Worm (Caenorhabditis elegans): ENCODE results near the gene C04C11.1.

Gene C04C11.1

DNA sequence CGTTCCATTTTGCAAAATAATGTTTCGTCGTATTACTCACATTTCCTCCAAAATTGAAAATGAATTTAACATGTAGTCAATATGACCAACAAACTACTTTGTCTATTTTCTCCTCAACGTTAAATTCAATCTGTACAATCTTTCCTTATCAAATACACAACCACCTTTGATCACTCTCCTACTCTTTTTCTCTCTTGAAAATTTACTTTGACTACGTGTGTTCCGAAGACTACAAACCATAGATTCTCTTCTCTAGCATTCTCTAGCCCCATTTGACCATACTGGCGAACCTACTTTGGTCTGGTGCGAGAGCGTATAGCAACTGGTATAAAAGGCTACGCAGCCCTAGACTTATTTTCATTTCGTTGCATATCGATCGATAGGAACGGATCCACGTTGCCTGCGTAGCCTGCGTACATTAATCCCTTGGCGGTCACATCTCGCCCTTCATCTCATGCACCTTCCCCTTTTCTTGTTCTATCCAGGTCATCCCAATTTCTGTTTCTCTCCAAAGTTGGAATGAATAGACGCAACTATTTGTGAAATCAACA is 20.1 kb upstream of the C04C11.1 start:
- TF ChIP-seq klf-2 (GFP tag; conservative IDR thresholded peaks at IDR 0.05) (0 out of 2 replicates have a peak, but pooled peaks have one; percentile 39), T22C8.4 (GFP tag; IDR thresholded peaks at IDR 0.05) (0 out of 2 replicates have a peak, but pooled peaks have one; percentile 28), ref-1 (GFP tag; conservative IDR thresholded peaks at IDR 0.05) (no peak)

ce11 chrX:14001494-14001974 is 18.9 kb upstream of the C04C11.1 start, which contains the start of gene cytb-5.1:
TSS of gene cytb-5.1 (plus strand) at chrX:14001924.
- TF ChIP-seq tab-1 (GFP tag; IDR thresholded peaks at IDR 0.05) (no peak), cog-1 (tag; optimal IDR thresholded peaks at IDR 0.05) (no peak), ztf-23 (GFP tag; IDR thresholded peaks at IDR 0.05) (no peak), ztf-29 (GFP tag; IDR thresholded peaks at IDR 0.05) (no peak), klf-2 (GFP tag; conservative IDR thresholded peaks at IDR 0.05) (no peak), med-1 (GFP tag; optimal IDR thresholded peaks at IDR 0.05; ENCODE audit: insufficient read depth) (no peak), T22C8.4 (GFP tag; IDR thresholded peaks at IDR 0.05) (no peak), flt-1 (GFP tag; IDR thresholded peaks at IDR 0.05) (no peak), ref-1 (GFP tag; conservative IDR thresholded peaks at IDR 0.05) (no peak)

DNA sequence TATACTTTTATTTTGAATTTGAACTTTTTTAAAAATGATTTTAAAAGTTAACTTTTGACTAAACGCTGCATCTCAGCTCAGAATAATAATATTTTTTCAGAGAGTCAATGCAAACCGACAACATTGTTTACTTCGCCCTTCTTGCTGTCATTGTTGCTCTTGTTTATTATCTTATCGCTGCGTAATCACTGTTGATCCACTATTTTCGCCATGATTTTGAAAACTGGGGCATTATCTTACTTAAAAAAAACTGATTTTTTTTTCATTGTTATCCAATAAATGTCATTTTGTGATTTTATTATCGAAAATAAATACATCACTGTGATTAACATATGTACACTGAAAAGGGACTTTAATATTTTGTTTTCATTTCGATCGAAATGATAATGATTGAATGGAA is 17.7 kb upstream of the C04C11.1 start:
- TF ChIP-seq tab-1 (GFP tag; IDR thresholded peaks at IDR 0.05) (no peak), med-1 (GFP tag; optimal IDR thresholded peaks at IDR 0.05; ENCODE audit: insufficient read depth) (no peak), klf-2 (GFP tag; conservative IDR thresholded peaks at IDR 0.05) (no peak), cog-1 (tag; optimal IDR thresholded peaks at IDR 0.05) (no peak), T22C8.4 (GFP tag; IDR thresholded peaks at IDR 0.05) (no peak), ztf-23 (GFP tag; IDR thresholded peaks at IDR 0.05) (no peak), flt-1 (GFP tag; IDR thresholded peaks at IDR 0.05) (no peak), ztf-29 (GFP tag; IDR thresholded peaks at IDR 0.05) (no peak), ref-1 (GFP tag; conservative IDR thresholded peaks at IDR 0.05) (no peak)

DNA sequence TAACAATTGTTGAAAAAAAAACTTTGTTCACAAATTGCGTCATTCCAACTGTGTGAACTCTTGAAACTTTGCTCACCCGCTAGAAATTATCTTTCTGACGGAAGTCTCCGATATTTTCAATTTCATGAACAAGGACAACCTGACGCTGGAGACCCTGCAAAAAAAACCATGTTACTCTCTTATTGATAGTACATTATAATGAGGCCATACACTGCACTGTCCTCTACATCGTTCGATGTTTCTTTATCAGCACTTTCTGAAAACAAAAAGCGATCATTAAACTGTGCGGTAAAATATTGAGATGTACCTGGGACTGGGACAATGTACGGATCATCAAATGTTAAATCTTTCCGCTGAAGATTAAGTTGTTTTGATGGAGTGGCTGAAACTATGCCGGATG is 16.9 kb upstream of the C04C11.1 start:
- TF ChIP-seq flt-1 (GFP tag; IDR thresholded peaks at IDR 0.05) (no peak), cog-1 (tag; optimal IDR thresholded peaks at IDR 0.05) (no peak), ztf-29 (GFP tag; IDR thresholded peaks at IDR 0.05) (no peak), tab-1 (GFP tag; IDR thresholded peaks at IDR 0.05) (no peak), med-1 (GFP tag; optimal IDR thresholded peaks at IDR 0.05; ENCODE audit: insufficient read depth) (no peak), ref-1 (GFP tag; conservative IDR thresholded peaks at IDR 0.05) (no peak), ztf-23 (GFP tag; IDR thresholded peaks at IDR 0.05) (no peak)

ce11 chrX:14008130-14008529 is 12.3 kb upstream of the C04C11.1 start:
- no peak for TF ChIP-seq ztf-29 (GFP tag; IDR thresholded peaks at IDR 0.05)
- TF ChIP-seq ztf-23 (GFP tag; IDR thresholded peaks at IDR 0.05) = no peak
- no peak for TF ChIP-seq flt-1 (GFP tag; IDR thresholded peaks at IDR 0.05)
- no peak for TF ChIP-seq klf-2 (GFP tag; conservative IDR thresholded peaks at IDR 0.05)
- no peak for TF ChIP-seq med-1 (GFP tag; optimal IDR thresholded peaks at IDR 0.05; ENCODE audit: insufficient read depth)
- no peak for TF ChIP-seq ref-1 (GFP tag; conservative IDR thresholded peaks at IDR 0.05)
- no peak for TF ChIP-seq T22C8.4 (GFP tag; IDR thresholded peaks at IDR 0.05)
- TF ChIP-seq tab-1 (GFP tag; IDR thresholded peaks at IDR 0.05) = no peak
- TF ChIP-seq cog-1 (tag; optimal IDR thresholded peaks at IDR 0.05) = no peak

DNA sequence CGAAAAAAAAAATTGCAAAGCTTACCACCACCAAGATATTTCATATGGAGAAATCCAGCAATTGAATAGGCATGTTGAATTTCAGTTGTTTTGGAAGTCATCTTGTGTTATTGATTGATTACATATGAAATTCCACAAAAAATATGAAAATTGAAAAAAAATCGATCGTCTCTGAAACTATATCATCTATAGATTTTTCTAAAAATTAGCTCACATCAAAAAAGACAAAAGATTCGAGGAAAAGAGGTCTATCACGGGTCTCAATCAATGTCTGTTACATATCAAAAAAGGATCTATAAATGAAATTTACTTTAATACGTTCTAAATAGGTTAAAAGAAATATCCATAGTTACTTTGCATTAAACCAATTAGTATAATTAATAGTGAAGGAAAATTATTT is 8.0 kb upstream of the C04C11.1 start, which contains the start of gene tbc-19:
Gene tbc-19, minus strand, starts transcription at position 101 of the 400 bp plus-strand sequence.
- TF ChIP-seq ref-1 (GFP tag; conservative IDR thresholded peaks at IDR 0.05) (no peak), med-1 (GFP tag; optimal IDR thresholded peaks at IDR 0.05; ENCODE audit: insufficient read depth) (no peak), tab-1 (GFP tag; IDR thresholded peaks at IDR 0.05) (no peak), cog-1 (tag; optimal IDR thresholded peaks at IDR 0.05) (no peak), flt-1 (GFP tag; IDR thresholded peaks at IDR 0.05) (no peak), T22C8.4 (GFP tag; IDR thresholded peaks at IDR 0.05) (no peak), ztf-29 (GFP tag; IDR thresholded peaks at IDR 0.05) (no peak), klf-2 (GFP tag; conservative IDR thresholded peaks at IDR 0.05) (no peak), ztf-23 (GFP tag; IDR thresholded peaks at IDR 0.05) (no peak)

DNA sequence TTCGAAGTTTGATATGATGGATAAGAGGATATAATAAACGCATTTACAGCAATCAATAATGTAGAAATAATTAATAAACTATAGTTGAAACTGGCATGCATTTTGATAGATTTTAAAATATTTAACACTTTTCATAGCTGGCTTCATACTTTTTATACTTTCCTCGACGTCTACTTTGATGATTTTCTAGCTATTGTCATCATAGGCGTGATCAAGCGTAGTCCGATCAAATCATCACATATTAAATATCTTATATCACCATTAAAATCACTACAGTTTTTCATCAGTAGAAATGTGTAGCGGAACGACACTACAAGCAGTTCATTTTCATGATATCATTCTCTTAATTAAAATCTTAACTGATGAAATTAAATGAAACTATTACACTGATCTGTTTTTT is 5.0 kb upstream of the C04C11.1 start, which contains the start of gene C04C11.25:
Gene C04C11.25, minus strand, starts transcription at position 101 of the 400 bp plus-strand sequence.
- no peak for TF ChIP-seq klf-2 (GFP tag; conservative IDR thresholded peaks at IDR 0.05)
- no peak for TF ChIP-seq cog-1 (tag; optimal IDR thresholded peaks at IDR 0.05)
- no peak for TF ChIP-seq ref-1 (GFP tag; conservative IDR thresholded peaks at IDR 0.05)
- no peak for TF ChIP-seq ztf-29 (GFP tag; IDR thresholded peaks at IDR 0.05)
- TF ChIP-seq T22C8.4 (GFP tag; IDR thresholded peaks at IDR 0.05) = no peak
- TF ChIP-seq flt-1 (GFP tag; IDR thresholded peaks at IDR 0.05) = no peak
- no peak for TF ChIP-seq med-1 (GFP tag; optimal IDR thresholded peaks at IDR 0.05; ENCODE audit: insufficient read depth)
- TF ChIP-seq ztf-23 (GFP tag; IDR thresholded peaks at IDR 0.05) = no peak
- TF ChIP-seq tab-1 (GFP tag; IDR thresholded peaks at IDR 0.05) = no peak

ce11 chrX:14015808-14016207 is 4.6 kb upstream of the C04C11.1 start:
- TF ChIP-seq T22C8.4 (GFP tag; IDR thresholded peaks at IDR 0.05) = peak; percentile 83
- TF ChIP-seq ztf-23 (GFP tag; IDR thresholded peaks at IDR 0.05) = peak; percentile 91
- TF ChIP-seq tab-1 (GFP tag; IDR thresholded peaks at IDR 0.05) = peak; percentile 87
- TF ChIP-seq ref-1 (GFP tag; conservative IDR thresholded peaks at IDR 0.05) = peak; percentile 81
- peak; percentile 75; the same call in 1 of the 2 replicates for TF ChIP-seq ztf-29 (GFP tag; IDR thresholded peaks at IDR 0.05)
- TF ChIP-seq flt-1 (GFP tag; IDR thresholded peaks at IDR 0.05) = peak; percentile 91
- TF ChIP-seq med-1 (GFP tag; optimal IDR thresholded peaks at IDR 0.05; ENCODE audit: insufficient read depth) = peak; percentile 2
- TF ChIP-seq klf-2 (GFP tag; conservative IDR thresholded peaks at IDR 0.05) = peak; percentile 82
- peak; percentile 86 for TF ChIP-seq cog-1 (tag; optimal IDR thresholded peaks at IDR 0.05)

ce11 chrX:14016698-14017097 is 3.7 kb upstream of the C04C11.1 start:
- TF ChIP-seq flt-1 (GFP tag; IDR thresholded peaks at IDR 0.05) (peak; percentile 31; the same call in 1 of the 2 replicates), tab-1 (GFP tag; IDR thresholded peaks at IDR 0.05) (0 out of 2 replicates have a peak, but pooled peaks have one; percentile 32), ztf-23 (GFP tag; IDR thresholded peaks at IDR 0.05) (no peak)

Measured in whole organism, midembryonic.